Fruit fly (Drosophila melanogaster) whole organism, embryonic: ENCODE data around the gene Ttc19.
A peak's percentile ranks its signal among the peaks of the same experiment; 100 is the strongest.

ENCODE experiments used
- Awh ChIP-seq: fragments of 200-800 bp; sonication (Bioruptor generic); IDR thresholded peaks from 2 replicates; pipeline ENCODE4, ENCODE4 v1.3.6; 2022; ENCODE audit warnings: missing biosample characterization, missing genetic modification characterization
- Blimp-1 ChIP-seq: fragments of 200-800 bp; sonication (Bioruptor generic); optimal IDR thresholded peaks from 3 replicates; lab custom pipeline; 2018; ENCODE audit warnings: missing biosample characterization, missing genetic modification characterization, mild to moderate bottlenecking, moderate library complexity, missing genetic modification reagents
- CG10462 ChIP-seq: fragments of 200-800 bp; sonication (Bioruptor generic); optimal IDR thresholded peaks from 2 replicates; lab custom pipeline; 2016; ENCODE audit warnings: missing biosample characterization, missing genetic modification characterization
- CG12155 ChIP-seq: fragments of 200-800 bp; sonication (Bioruptor generic); optimal IDR thresholded peaks from 3 replicates; lab custom pipeline; 2016; ENCODE audit warnings: missing biosample characterization, missing genetic modification characterization
- CG13424 ChIP-seq: fragments of 200-800 bp; sonication (Bioruptor generic); optimal IDR thresholded peaks from 2 replicates; lab custom pipeline; 2019; ENCODE audit warnings: missing biosample characterization, mild to moderate bottlenecking, missing genetic modification characterization, moderate library complexity
- CG13894 ChIP-seq: fragments of 200-800 bp; sonication (Bioruptor generic); optimal IDR thresholded peaks from 3 replicates; lab custom pipeline; 2018; ENCODE audit warnings: missing biosample characterization, mild to moderate bottlenecking, missing genetic modification characterization, moderate library complexity
- CG16863 ChIP-seq: fragments of 200-800 bp; sonication (Bioruptor generic); optimal IDR thresholded peaks from 3 replicates; lab custom pipeline; 2016; ENCODE audit warnings: missing biosample characterization, missing genetic modification characterization
- CG17186 ChIP-seq: fragments of 200-800 bp; sonication (Bioruptor generic); optimal IDR thresholded peaks from 3 replicates; lab custom pipeline; 2017; ENCODE audit warnings: missing biosample characterization, missing genetic modification reagents, missing genetic modification characterization
- CG17385 ChIP-seq: fragments of 200-800 bp; sonication (Bioruptor generic); optimal IDR thresholded peaks from 3 replicates; lab custom pipeline; 2018; ENCODE audit warnings: missing biosample characterization, mild to moderate bottlenecking, missing genetic modification characterization
- CG17912 ChIP-seq: fragments of 200-800 bp; sonication (Bioruptor generic); optimal IDR thresholded peaks from 2 replicates; lab custom pipeline; 2018; ENCODE audit warnings: missing biosample characterization, mild to moderate bottlenecking, missing genetic modification characterization
- CG32532 ChIP-seq: fragments of 200-800 bp; sonication (Bioruptor generic); IDR thresholded peaks from 2 replicates; pipeline ENCODE4 v1.3.6; 2022; ENCODE audit warnings: missing biosample characterization, missing genetic modification characterization
- CG32772 ChIP-seq: fragments of 200-800 bp; sonication (Bioruptor generic); IDR thresholded peaks from 2 replicates; pipeline ENCODE4 v1.3.6; 2022; ENCODE audit warnings: missing biosample characterization, missing genetic modification characterization
- CG33213 ChIP-seq: fragments of 200-800 bp; sonication (Bioruptor generic); optimal IDR thresholded peaks from 3 replicates; lab custom pipeline; 2016; ENCODE audit warnings: missing biosample characterization, missing genetic modification characterization
- CG3847 ChIP-seq: fragments of 200-800 bp; sonication (Bioruptor generic); IDR thresholded peaks from 2 replicates; pipeline ENCODE4 v1.3.6; 2022; ENCODE audit warnings: missing biosample characterization, missing genetic modification characterization
- CG4730 ChIP-seq: fragments of 200-800 bp; sonication (Bioruptor generic); IDR thresholded peaks from 2 replicates; pipeline ENCODE4 v1.3.6; 2022; ENCODE audit warnings: missing biosample characterization, missing genetic modification characterization
- CG5953 ChIP-seq: fragments of 200-800 bp; sonication (Bioruptor generic); IDR thresholded peaks from 2 replicates; pipeline ENCODE4 v1.3.6; 2022; ENCODE audit warnings: missing biosample characterization, missing genetic modification characterization
- CG6813 ChIP-seq: fragments of 200-800 bp; sonication (Bioruptor generic); optimal IDR thresholded peaks from 2 replicates; lab custom pipeline; 2017; ENCODE audit warnings: missing biosample characterization, missing genetic modification characterization, mild to moderate bottlenecking, moderate library complexity, missing genetic modification reagents
- CG9876 ChIP-seq: fragments of 200-800 bp; sonication (Bioruptor generic); optimal IDR thresholded peaks from 2 replicates; lab custom pipeline; 2016; ENCODE audit warnings: missing biosample characterization, missing genetic modification characterization
- CkIIα-i1 ChIP-seq: fragments of 200-800 bp; sonication (Bioruptor generic); IDR thresholded peaks from 2 replicates; pipeline ENCODE4 v1.3.6; 2022; ENCODE audit warnings: missing biosample characterization, missing genetic modification characterization
- Dip3 ChIP-seq: fragments of 200-800 bp; sonication (Bioruptor generic); optimal IDR thresholded peaks from 3 replicates; lab custom pipeline; 2016; ENCODE audit warnings: missing biosample characterization, missing genetic modification characterization
- Dref ChIP-seq: fragments of 200-800 bp; sonication (Bioruptor generic); IDR thresholded peaks from 2 replicates; pipeline ENCODE4 v1.3.6; 2022; ENCODE audit warnings: missing biosample characterization, missing genetic modification characterization
- E2f1 ChIP-seq: fragments of 200-800 bp; sonication (Bioruptor generic); IDR thresholded peaks from 2 replicates; pipeline ENCODE4 v1.3.6; 2022; ENCODE audit warnings: missing biosample characterization, missing genetic modification characterization
- ERR ChIP-seq: fragments of 200-800 bp; sonication (Bioruptor generic); optimal IDR thresholded peaks from 2 replicates; lab custom pipeline; 2016; ENCODE audit warnings: missing biosample characterization, missing genetic modification characterization
- Eip74EF ChIP-seq, 2 experiments: fragments of 200-800 bp in 1 of 2; fragments of >200 bp in 1 of 2; sonication (Bioruptor generic) in 1 of 2; optimal IDR thresholded peaks; 2 replicates each; lab custom pipeline; 2017 to 2019; ENCODE audit warnings: missing biosample characterization in 2 of 2, missing genetic modification characterization in 2 of 2, mild to moderate bottlenecking in 1 of 2, moderate library complexity in 1 of 2
- Elba2 ChIP-seq: fragments of 200-800 bp; sonication (Bioruptor generic); optimal IDR thresholded peaks from 3 replicates; lab custom pipeline; 2016; ENCODE audit warnings: missing biosample characterization, missing genetic modification characterization
- GATAe ChIP-seq: fragments of 200-800 bp; sonication (Bioruptor generic); conservative IDR thresholded peaks from 2 replicates; pipeline ENCODE4 v1.3.6; 2022; ENCODE audit warnings: missing biosample characterization, missing genetic modification characterization
- Hmx ChIP-seq: fragments of 200-800 bp; sonication (Bioruptor generic); optimal IDR thresholded peaks from 2 replicates; lab custom pipeline; 2016; ENCODE audit warnings: missing biosample characterization, missing genetic modification characterization
- MTF-1 ChIP-seq: fragments of 200-800 bp; sonication (Bioruptor generic); optimal IDR thresholded peaks from 2 replicates; lab custom pipeline; 2018; ENCODE audit warnings: missing biosample characterization, mild to moderate bottlenecking, missing genetic modification characterization, borderline replicate concordance
- NFAT ChIP-seq: fragments of 200-800 bp; sonication (Bioruptor generic); IDR thresholded peaks from 2 replicates; pipeline ENCODE4 v1.3.6; 2022; ENCODE audit warnings: missing biosample characterization, missing genetic modification characterization
- Nf-YB ChIP-seq: fragments of 200-800 bp; sonication (Bioruptor generic); optimal IDR thresholded peaks from 3 replicates; lab custom pipeline; 2019; ENCODE audit warnings: missing biosample characterization, mild to moderate bottlenecking, missing genetic modification characterization, moderate library complexity
- NfI ChIP-seq: fragments of 200-800 bp; sonication (Bioruptor generic); optimal IDR thresholded peaks from 3 replicates; lab custom pipeline; 2018; ENCODE audit warnings: missing biosample characterization, mild to moderate bottlenecking, missing genetic modification characterization, moderate library complexity
- Opbp ChIP-seq: fragments of 200-800 bp; sonication (Bioruptor generic); IDR thresholded peaks from 3 replicates; pipeline ENCODE4 v1.3.6; 2022; ENCODE audit warnings: missing biosample characterization, missing genetic modification characterization; ENCODE audit not compliant: partially characterized antibody
- Ravus ChIP-seq: fragments of 200-800 bp; sonication (Bioruptor generic); IDR thresholded peaks from 2 replicates; pipeline ENCODE4 v1.3.6; 2022; ENCODE audit warnings: missing biosample characterization, missing genetic modification characterization
- Side ChIP-seq: fragments of 200-800 bp; sonication (Bioruptor generic); optimal IDR thresholded peaks from 2 replicates; lab custom pipeline; 2016; ENCODE audit warnings: missing biosample characterization, missing genetic modification characterization
- Sox100B ChIP-seq: fragments of 200-800 bp; sonication (Bioruptor generic); optimal IDR thresholded peaks from 3 replicates; lab custom pipeline; 2018; ENCODE audit warnings: missing biosample characterization, mild to moderate bottlenecking, missing genetic modification characterization
- Tbp ChIP-seq: fragments of >200 bp; optimal IDR thresholded peaks from 2 replicates; lab custom pipeline; 2018; ENCODE audit warnings: missing biosample characterization, missing genetic modification characterization
- ac ChIP-seq: fragments of 200-800 bp; sonication (Bioruptor generic); optimal IDR thresholded peaks from 3 replicates; lab custom pipeline; 2017; ENCODE audit warnings: missing biosample characterization, mild to moderate bottlenecking, missing genetic modification characterization
- al ChIP-seq: fragments of 200-800 bp; sonication (Bioruptor generic); IDR thresholded peaks from 2 replicates; pipeline ENCODE4 v1.3.6; 2022; ENCODE audit warnings: missing biosample characterization, missing genetic modification characterization
- bcd ChIP-seq: fragments of 200-800 bp; sonication (Bioruptor generic); optimal IDR thresholded peaks from 2 replicates; lab custom pipeline; 2017; ENCODE audit warnings: missing biosample characterization, mild to moderate bottlenecking, missing genetic modification characterization
- bowl ChIP-seq: fragments of 200-800 bp; sonication (Bioruptor generic); IDR thresholded peaks from 2 replicates; pipeline ENCODE4 v1.3.6; 2022; ENCODE audit warnings: missing biosample characterization, missing genetic modification characterization
- dmrt99B ChIP-seq: fragments of 200-800 bp; sonication (Bioruptor generic); optimal IDR thresholded peaks from 2 replicates; lab custom pipeline; 2018; ENCODE audit warnings: missing biosample characterization, mild to moderate bottlenecking, missing genetic modification characterization, moderate library complexity
- nerfin-1 ChIP-seq: fragments of 200-800 bp; sonication (Bioruptor generic); optimal IDR thresholded peaks from 3 replicates; lab custom pipeline; 2019; ENCODE audit warnings: missing biosample characterization, mild to moderate bottlenecking, missing genetic modification characterization, moderate library complexity
- nerfin-2 ChIP-seq: fragments of 200-800 bp; sonication (Bioruptor generic); IDR thresholded peaks from 2 replicates; pipeline ENCODE4 v1.3.6; 2022; ENCODE audit warnings: missing biosample characterization, missing genetic modification characterization; ENCODE audit not compliant: partially characterized antibody
- pan ChIP-seq, 4 experiments: fragments of >200 bp in 3 of 4; fragments of 200-800 bp in 1 of 4; sonication (Bioruptor generic) in 1 of 4; optimal IDR thresholded peaks in 3 of 4; IDR thresholded peaks in 1 of 4; 2 replicates each; pipeline versions ENCODE4 v1.3.6 to Lab custom; 2017 to 2022; ENCODE audit warnings: missing biosample characterization in 2 of 4, missing genetic modification characterization in 2 of 4, mixed read lengths in 1 of 4
- seq ChIP-seq: fragments of 200-800 bp; sonication (Bioruptor generic); IDR thresholded peaks from 2 replicates; pipeline ENCODE4 v1.3.6; 2022; ENCODE audit warnings: missing biosample characterization, missing genetic modification characterization
- slou ChIP-seq: fragments of 200-800 bp; sonication (Bioruptor generic); optimal IDR thresholded peaks from 3 replicates; lab custom pipeline; 2016; ENCODE audit warnings: missing biosample characterization, missing genetic modification characterization
- sna ChIP-seq: fragments of 200-800 bp; sonication (Bioruptor generic); IDR thresholded peaks from 2 replicates; pipeline ENCODE4 v1.3.6; 2022; ENCODE audit warnings: missing biosample characterization, missing genetic modification characterization; ENCODE audit not compliant: partially characterized antibody
- toy ChIP-seq: fragments of 200-800 bp; sonication (Bioruptor generic); IDR thresholded peaks from 2 replicates; pipeline ENCODE4 v1.3.6; 2022; ENCODE audit warnings: missing biosample characterization, missing genetic modification characterization
- zen ChIP-seq: fragments of 200-800 bp; sonication (Bioruptor generic); optimal IDR thresholded peaks from 3 replicates; lab custom pipeline; 2018; ENCODE audit warnings: missing biosample characterization, mild to moderate bottlenecking, missing genetic modification characterization, moderate library complexity
- zf30C ChIP-seq: fragments of 200-800 bp; sonication (Bioruptor generic); optimal IDR thresholded peaks from 3 replicates; lab custom pipeline; 2018; ENCODE audit warnings: missing biosample characterization, mild to moderate bottlenecking, missing genetic modification characterization

Ttc19 gene

DNA sequence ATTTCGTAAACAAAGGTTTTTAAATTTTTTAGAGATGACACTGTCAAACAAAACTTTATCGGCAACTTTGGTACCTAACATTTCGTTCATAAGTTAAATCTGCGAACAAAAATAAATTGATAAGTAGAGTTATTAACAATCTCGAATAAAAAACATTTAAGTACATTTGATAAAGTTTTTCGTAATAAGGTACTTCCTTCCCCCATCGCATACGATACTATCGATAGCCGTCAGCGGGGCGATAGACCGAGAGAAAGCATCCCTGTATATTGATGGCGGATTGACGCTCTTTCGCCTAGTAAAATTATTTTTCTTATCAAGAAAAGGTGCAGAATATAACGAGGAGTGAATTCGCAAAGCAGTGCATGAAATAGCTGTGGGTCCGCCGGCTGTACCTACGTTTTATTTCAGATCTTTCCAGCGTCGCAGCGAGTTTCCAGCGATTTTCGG, at the start of gene Ttc19, which contains the start of gene Acn (continued):
- TF ChIP-seq NFAT (peak; percentile 76), CkIIα-i1 (no peak), Dref (GFP tag; lab: Robert Waterston, UW) (peak; percentile 92), CG6813 (GFP tag; lab: Kevin White, UChicago) (peak; percentile 23), CG12155 (peak; percentile 77), CG3847 (peak; percentile 85), zf30C (no peak), Eip74EF (GFP tag; optimal IDR thresholded peaks at IDR 0.05; lab: Kevin White, UChicago) (no peak), slou (GFP tag; lab: Kevin White, UChicago) (peak; percentile 69), CG10462 (peak; percentile 80), Side (peak; percentile 90), CG13424 (tag; lab: Kevin White, UChicago) (peak; percentile 87), zen (tag; lab: Kevin White, UChicago) (peak; percentile 83), pan (optimal IDR thresholded peaks at IDR 0.05; lab: Kevin White, UChicago) (no peak), pan (GFP tag; optimal IDR thresholded peaks at IDR 0.05 in 1 of 2, IDR thresholded peaks at IDR 0.05 in 1 of 2) (peak in 1 of 2 experiments; percentile 87), MTF-1 (GFP tag; lab: Kevin White, UChicago) (no peak), CG5953 (GFP tag; lab: Robert Waterston, UW) (0 out of 2 replicates have a peak, but pooled peaks have one; percentile 25), Awh (GFP tag; lab: Robert Waterston, UW) (peak; percentile 72), NfI (GFP tag; lab: Kevin White, UChicago) (peak; percentile 86), CG4730 (GFP tag; lab: Robert Waterston, UW) (peak; percentile 77), Elba2 (GFP tag; lab: Kevin White, UChicago) (peak; percentile 50), Hmx (GFP tag; lab: Kevin White, UChicago) (peak; percentile 72), dmrt99B (tag; lab: Kevin White, UChicago) (no peak), bcd (peak; percentile 81), CG17186 (GFP tag; lab: Kevin White, UChicago) (peak; percentile 81), ERR (GFP tag; lab: Kevin White, UChicago) (peak; percentile 73), Dip3 (GFP tag; lab: Kevin White, UChicago) (peak; percentile 87), CG17912 (peak; percentile 59), toy (GFP tag; lab: Robert Waterston, UW) (no peak), nerfin-2 (GFP tag; lab: Robert Waterston, UW) (peak; percentile 87), Opbp (peak; percentile 96), nerfin-1 (peak; percentile 77), Sox100B (GFP tag; lab: Kevin White, UChicago) (no peak), CG17385 (GFP tag; lab: Kevin White, UChicago) (peak; percentile 82), bowl (GFP tag; lab: Robert Waterston, UW) (peak; percentile 54; the same call in 1 of the 2 replicates), al (peak; percentile 75), sna (GFP tag; lab: Robert Waterston, UW) (peak; percentile 92), Ravus (GFP tag; lab: Robert Waterston, UW) (peak; percentile 18; the same call in 1 of the 2 replicates), CG32772 (GFP tag; lab: Robert Waterston, UW) (peak; percentile 81), CG16863 (GFP tag; lab: Kevin White, UChicago) (peak; percentile 89), CG9876 (GFP tag; lab: Kevin White, UChicago) (peak; percentile 83), CG33213 (GFP tag; lab: Kevin White, UChicago) (peak; percentile 88), seq (GFP tag; lab: Robert Waterston, UW) (peak; percentile 73), Nf-YB (GFP tag; lab: Kevin White, UChicago) (peak; percentile 53), E2f1 (GFP tag; lab: Robert Waterston, UW) (peak; percentile 62), Blimp-1 (GFP tag; lab: Kevin White, UChicago) (peak; percentile 71), CG32532 (GFP tag; lab: Robert Waterston, UW) (peak; percentile 87), Tbp (GFP tag; lab: Kevin White, UChicago) (no peak), CG13894 (tag; lab: Kevin White, UChicago) (no peak), ac (GFP tag; lab: Kevin White, UChicago) (no peak), GATAe (GFP tag; lab: Robert Waterston, UW) (peak; percentile 42; the same call in 1 of the 2 replicates)
